Fruit fly (Drosophila melanogaster) whole organism, wandering third instar larva: ENCODE data around the gene Sarm.

Experiments
- Abd-B ChIP-seq: fragments of >200 bp; optimal IDR thresholded peaks from 2 replicates; lab custom pipeline; 2017; ENCODE audit warnings: missing biosample characterization, missing genetic modification characterization
- CG32264 ChIP-seq: fragments of 200-800 bp; sonication (Bioruptor generic); optimal IDR thresholded peaks from 2 replicates; lab custom pipeline; 2016; ENCODE audit warnings: missing biosample characterization, missing genetic modification characterization
- CG9705 ChIP-seq: fragments of 200-800 bp; sonication (Bioruptor generic); optimal IDR thresholded peaks from 2 replicates; lab custom pipeline; 2018; ENCODE audit warnings: missing biosample characterization, mild to moderate bottlenecking, missing genetic modification characterization
- CrebA ChIP-seq: fragments of 200-800 bp; sonication (Bioruptor generic); optimal IDR thresholded peaks from 2 replicates; lab custom pipeline; 2016; ENCODE audit warnings: missing biosample characterization, mild to moderate bottlenecking, missing genetic modification characterization, borderline replicate concordance
- Dfd ChIP-seq: fragments of >200 bp; optimal IDR thresholded peaks from 2 replicates; lab custom pipeline; 2017; ENCODE audit warnings: missing biosample characterization, missing genetic modification characterization
- Dif ChIP-seq: fragments of 200-275, 200-300 bp; sonication (Bioruptor generic); optimal IDR thresholded peaks from 2 replicates; lab custom pipeline; 2018; ENCODE audit warnings: missing biosample characterization, missing genetic modification characterization; ENCODE audit not compliant: partially characterized antibody
- GATAd ChIP-seq: sonication (Bioruptor generic); optimal IDR thresholded peaks from 2 replicates; lab custom pipeline; 2016; ENCODE audit warnings: missing biosample characterization, missing genetic modification characterization
- HLH106 ChIP-seq: fragments of 200-800 bp; optimal IDR thresholded peaks from 3 replicates; lab custom pipeline; 2019; ENCODE audit warnings: missing biosample characterization, mild to moderate bottlenecking, missing genetic modification characterization, moderate library complexity
- Hnf4 ChIP-seq: fragments of 200-800 bp; sonication (Bioruptor generic); optimal IDR thresholded peaks from 2 replicates; lab custom pipeline; 2016; ENCODE audit warnings: missing biosample characterization, mild to moderate bottlenecking, missing genetic modification characterization
- Hr78 ChIP-seq: fragments of >200 bp; optimal IDR thresholded peaks from 2 replicates; lab custom pipeline; 2017; ENCODE audit warnings: missing biosample characterization, missing genetic modification characterization
- Hr83 ChIP-seq: fragments of 200-300 bp; sonication (Bioruptor generic); optimal IDR thresholded peaks from 2 replicates; lab custom pipeline; 2016; ENCODE audit warnings: missing biosample characterization, mild to moderate bottlenecking, missing genetic modification characterization, moderate library complexity; ENCODE audit not compliant: poor library complexity, severe bottlenecking
- Jra ChIP-seq: sonication (Bioruptor generic); optimal IDR thresholded peaks from 2 replicates; lab custom pipeline; 2016; ENCODE audit warnings: missing biosample characterization, missing genetic modification characterization
- Mio ChIP-seq: sonication (Bioruptor generic); optimal IDR thresholded peaks from 2 replicates; lab custom pipeline; 2016; ENCODE audit warnings: missing biosample characterization, missing genetic modification characterization
- Myc ChIP-seq: fragments of >200 bp; optimal IDR thresholded peaks from 2 replicates; lab custom pipeline; 2017
- N ChIP-seq: fragments of >200 bp; optimal IDR thresholded peaks from 2 replicates; lab custom pipeline; 2018; ENCODE audit warnings: missing biosample characterization, missing external identifiers, missing genetic modification characterization
- OdsH ChIP-seq: fragments of 200-800 bp; sonication (Bioruptor generic); optimal IDR thresholded peaks from 2 replicates; lab custom pipeline; 2016; ENCODE audit warnings: missing biosample characterization, mild to moderate bottlenecking, missing genetic modification characterization
- Rel ChIP-seq, 2 experiments: fragments of 200-800 bp; sonication (Bioruptor generic) in 1 of 2; optimal IDR thresholded peaks; 2 replicates in 1 of 2; 3 replicates in 1 of 2; lab custom pipeline; 2016 to 2019; ENCODE audit warnings: mild to moderate bottlenecking in 2 of 2, missing biosample characterization in 2 of 2, missing genetic modification characterization in 2 of 2, moderate library complexity in 1 of 2
- Sp1 ChIP-seq: fragments of 200-800 bp; sonication (Bioruptor generic); optimal IDR thresholded peaks from 3 replicates; lab custom pipeline; 2019; ENCODE audit warnings: missing biosample characterization, mild to moderate bottlenecking, missing genetic modification characterization, moderate library complexity
- Vsx2 ChIP-seq: fragments of 200-300, 225-300 bp; sonication (Bioruptor generic); optimal IDR thresholded peaks from 2 replicates; lab custom pipeline; 2018; ENCODE audit warnings: missing biosample characterization, missing genetic modification characterization; ENCODE audit not compliant: partially characterized antibody
- br ChIP-seq: fragments of 200-800 bp; sonication (Bioruptor generic); optimal IDR thresholded peaks from 2 replicates; lab custom pipeline; 2016; ENCODE audit warnings: missing biosample characterization, missing genetic modification characterization
- brk ChIP-seq: fragments of 200-800 bp; sonication (Bioruptor generic); optimal IDR thresholded peaks from 2 replicates; lab custom pipeline; 2016; ENCODE audit warnings: missing biosample characterization, mild to moderate bottlenecking, missing genetic modification characterization
- dl ChIP-seq, 2 experiments: fragments of 175-275, 200-275 bp in 1 of 2; fragments of 200-275 bp in 1 of 2; sonication (Bioruptor generic); optimal IDR thresholded peaks; lab custom pipeline; 2018; ENCODE audit warnings: mild to moderate bottlenecking in 2 of 2, missing biosample characterization in 2 of 2, missing genetic modification characterization in 2 of 2, moderate library complexity in 2 of 2; ENCODE audit not compliant: partially characterized antibody in 2 of 2, insufficient read depth in 1 of 2
- dmrt93B ChIP-seq: fragments of 200-800 bp; sonication (Bioruptor generic); optimal IDR thresholded peaks from 2 replicates; lab custom pipeline; 2018; ENCODE audit warnings: missing biosample characterization, mild to moderate bottlenecking, missing genetic modification characterization
- dsf ChIP-seq: sonication (Bioruptor generic); optimal IDR thresholded peaks from 2 replicates; lab custom pipeline; 2016; ENCODE audit warnings: missing biosample characterization, missing genetic modification characterization, borderline replicate concordance
- ey ChIP-seq: fragments of 200-800 bp; sonication (Bioruptor generic); optimal IDR thresholded peaks from 2 replicates; lab custom pipeline; 2016; ENCODE audit warnings: missing biosample characterization, missing genetic modification characterization
- foxo ChIP-seq, 2 experiments: fragments of 200-800 bp; sonication (Bioruptor generic); optimal IDR thresholded peaks; 2 replicates in 1 of 2; 3 replicates in 1 of 2; lab custom pipeline; 2016 to 2017; ENCODE audit warnings: missing biosample characterization in 2 of 2, missing genetic modification characterization in 2 of 2
- fru ChIP-seq: fragments of 200-800 bp; sonication (Bioruptor generic); optimal IDR thresholded peaks from 3 replicates; lab custom pipeline; 2016; ENCODE audit warnings: missing biosample characterization, mild to moderate bottlenecking, missing genetic modification characterization
- h ChIP-seq: fragments of 200-800 bp; sonication (Bioruptor generic); optimal IDR thresholded peaks from 3 replicates; lab custom pipeline; 2016; ENCODE audit warnings: missing biosample characterization, mild to moderate bottlenecking, missing genetic modification characterization
- jim ChIP-seq: fragments of 175-275, 200-325 bp; sonication (Bioruptor generic); optimal IDR thresholded peaks from 2 replicates; lab custom pipeline; 2016; ENCODE audit warnings: missing biosample characterization, mild to moderate bottlenecking, missing genetic modification characterization
- lola ChIP-seq: fragments of >200 bp; optimal IDR thresholded peaks from 2 replicates; lab custom pipeline; 2017; ENCODE audit warnings: missing biosample characterization, missing genetic modification characterization
- pan ChIP-seq: fragments of >200 bp; optimal IDR thresholded peaks from 2 replicates; lab custom pipeline; 2017
- psq ChIP-seq: fragments of 200-800 bp; sonication (Bioruptor generic); optimal IDR thresholded peaks from 3 replicates; lab custom pipeline; 2017; ENCODE audit warnings: missing biosample characterization, mild to moderate bottlenecking, missing genetic modification characterization, moderate library complexity
- rgr ChIP-seq: fragments of 200-800 bp; sonication (Bioruptor generic); optimal IDR thresholded peaks from 3 replicates; lab custom pipeline; 2016; ENCODE audit warnings: missing biosample characterization, mild to moderate bottlenecking, missing genetic modification characterization
- sage ChIP-seq: fragments of 200-800 bp; sonication (Bioruptor generic); optimal IDR thresholded peaks from 2 replicates; lab custom pipeline; 2016; ENCODE audit warnings: missing biosample characterization, mild to moderate bottlenecking, missing genetic modification characterization
- sv ChIP-seq: fragments of 200-800 bp; sonication (Bioruptor generic); optimal IDR thresholded peaks from 3 replicates; lab custom pipeline; 2016; ENCODE audit warnings: missing biosample characterization, missing genetic modification characterization
- tai ChIP-seq: sonication (Bioruptor generic); optimal IDR thresholded peaks from 2 replicates; lab custom pipeline; 2016; ENCODE audit warnings: missing biosample characterization, missing genetic modification characterization
- usp ChIP-seq: fragments of >200 bp; optimal IDR thresholded peaks from 2 replicates; lab custom pipeline; 2017; ENCODE audit warnings: missing biosample characterization, missing genetic modification characterization
- woc ChIP-seq: sonication (Bioruptor generic); optimal IDR thresholded peaks from 2 replicates; lab custom pipeline; 2016; ENCODE audit warnings: missing biosample characterization, mild to moderate bottlenecking, missing genetic modification characterization

Gene Sarm

dm6 chr3L:8155324-8155723, 91.7 kb downstream of the Sarm start:
- TF ChIP-seq jim (GFP tag; lab: Kevin White, UChicago) (no peak), h (GFP tag; lab: Kevin White, UChicago) (no peak), CG32264 (GFP tag; lab: Kevin White, UChicago) (no peak), Hr78 (GFP tag; lab: Kevin White, UChicago) (no peak)

dm6 chr3L:8156199-8156598, 92.5 kb downstream of the Sarm start:
- no peak for TF ChIP-seq brk (GFP tag; lab: Kevin White, UChicago)
- TF ChIP-seq sage (GFP tag; lab: Kevin White, UChicago): no peak
- peak; percentile 43 for TF ChIP-seq OdsH (GFP tag; lab: Kevin White, UChicago)
- no peak for TF ChIP-seq N (GFP tag; lab: Kevin White, UChicago)
- TF ChIP-seq Abd-B (GFP tag; lab: Kevin White, UChicago): no peak
- peak; percentile 22 for TF ChIP-seq fru
- no peak for TF ChIP-seq dsf (GFP tag; lab: Kevin White, UChicago)
- peak; percentile 6 for TF ChIP-seq Hnf4 (GFP tag; lab: Kevin White, UChicago)
- TF ChIP-seq CG32264 (GFP tag; lab: Kevin White, UChicago): no peak
- TF ChIP-seq CG9705 (GFP tag; lab: Kevin White, UChicago): no peak
- TF ChIP-seq woc (GFP tag; lab: Kevin White, UChicago): no peak
- no peak for TF ChIP-seq CrebA (GFP tag; lab: Kevin White, UChicago)
- TF ChIP-seq Vsx2: no peak
- TF ChIP-seq rgr (GFP tag; lab: Kevin White, UChicago): peak; percentile 49
- peak; percentile 31 for TF ChIP-seq HLH106 (tag; lab: Kevin White, UChicago)
- TF ChIP-seq usp: no peak
- peak; percentile 48 for TF ChIP-seq ey (GFP tag; lab: Kevin White, UChicago)
- TF ChIP-seq psq (GFP tag; lab: Kevin White, UChicago): no peak
- TF ChIP-seq Sp1 (GFP tag; lab: Kevin White, UChicago): peak; percentile 43
- no peak for TF ChIP-seq Rel (GFP tag; optimal IDR thresholded peaks at IDR 0.05; lab: Kevin White, UChicago)
- no peak for TF ChIP-seq Rel (tag; optimal IDR thresholded peaks at IDR 0.05; lab: Kevin White, UChicago)
- TF ChIP-seq Hr83 (GFP tag; lab: Kevin White, UChicago): no peak
- no peak for TF ChIP-seq dmrt93B (GFP tag; lab: Kevin White, UChicago)
- peak; percentile 48 for TF ChIP-seq h (GFP tag; lab: Kevin White, UChicago)
- TF ChIP-seq Dfd (GFP tag; lab: Kevin White, UChicago): no peak
- no peak for TF ChIP-seq jim (GFP tag; lab: Kevin White, UChicago)
- TF ChIP-seq tai (GFP tag; lab: Kevin White, UChicago): no peak
- TF ChIP-seq GATAd (GFP tag; lab: Kevin White, UChicago): no peak
- TF ChIP-seq Mio (GFP tag; lab: Kevin White, UChicago): no peak
- TF ChIP-seq pan (lab: Kevin White, UChicago): no peak
- TF ChIP-seq foxo (GFP tag; optimal IDR thresholded peaks at IDR 0.05; lab: Kevin White, UChicago): peak in 1 of 2 experiments; percentile 49
- no peak for TF ChIP-seq Dif (GFP tag; lab: Kevin White, UChicago)
- no peak for TF ChIP-seq Hr78 (GFP tag; lab: Kevin White, UChicago)
- no peak for TF ChIP-seq dl (GFP tag; optimal IDR thresholded peaks at IDR 0.05; lab: Kevin White, UChicago; ENCODE audit: insufficient read depth in 1 of 2, partially characterized antibody in 2 of 2)
- no peak for TF ChIP-seq sv (GFP tag; lab: Kevin White, UChicago)
- no peak for TF ChIP-seq lola (GFP tag; lab: Kevin White, UChicago)
- no peak for TF ChIP-seq Myc (lab: Kevin White, UChicago)
- TF ChIP-seq Jra (GFP tag; lab: Kevin White, UChicago): no peak
- peak; percentile 53 for TF ChIP-seq br (GFP tag; lab: Kevin White, UChicago)

dm6 chr3L:8157079-8157478, 93.4 kb downstream of the Sarm start:
- peak; percentile 13 for TF ChIP-seq dmrt93B (GFP tag; lab: Kevin White, UChicago)
- no peak for TF ChIP-seq dsf (GFP tag; lab: Kevin White, UChicago)
- TF ChIP-seq CG32264 (GFP tag; lab: Kevin White, UChicago): peak; percentile 12
- no peak for TF ChIP-seq pan (lab: Kevin White, UChicago)
- peak; percentile 52 for TF ChIP-seq psq (GFP tag; lab: Kevin White, UChicago)
- no peak for TF ChIP-seq Hr78 (GFP tag; lab: Kevin White, UChicago)
- peak; percentile 71 for TF ChIP-seq rgr (GFP tag; lab: Kevin White, UChicago)
- no peak for TF ChIP-seq GATAd (GFP tag; lab: Kevin White, UChicago)
- TF ChIP-seq foxo (GFP tag; optimal IDR thresholded peaks at IDR 0.05; lab: Kevin White, UChicago): peak in 1 of 2 experiments; percentile 67
- no peak for TF ChIP-seq Abd-B (GFP tag; lab: Kevin White, UChicago)
- TF ChIP-seq usp: no peak
- TF ChIP-seq woc (GFP tag; lab: Kevin White, UChicago): peak; percentile 56
- peak; percentile 68 for TF ChIP-seq Sp1 (GFP tag; lab: Kevin White, UChicago)
- TF ChIP-seq CrebA (GFP tag; lab: Kevin White, UChicago): no peak
- peak; percentile 62 for TF ChIP-seq br (GFP tag; lab: Kevin White, UChicago)
- peak; percentile 41 for TF ChIP-seq tai (GFP tag; lab: Kevin White, UChicago)
- peak; percentile 72 for TF ChIP-seq ey (GFP tag; lab: Kevin White, UChicago)
- TF ChIP-seq lola (GFP tag; lab: Kevin White, UChicago): no peak
- TF ChIP-seq h (GFP tag; lab: Kevin White, UChicago): peak; percentile 79
- no peak for TF ChIP-seq Mio (GFP tag; lab: Kevin White, UChicago)
- TF ChIP-seq Vsx2: no peak
- peak; percentile 70 for TF ChIP-seq HLH106 (tag; lab: Kevin White, UChicago)
- peak; percentile 19 for TF ChIP-seq brk (GFP tag; lab: Kevin White, UChicago)
- peak; percentile 78 for TF ChIP-seq fru
- no peak for TF ChIP-seq dl (GFP tag; optimal IDR thresholded peaks at IDR 0.05; lab: Kevin White, UChicago; ENCODE audit: insufficient read depth in 1 of 2, partially characterized antibody in 2 of 2)
- peak; percentile 51 for TF ChIP-seq sage (GFP tag; lab: Kevin White, UChicago)
- TF ChIP-seq Jra (GFP tag; lab: Kevin White, UChicago): peak; percentile 5
- TF ChIP-seq jim (GFP tag; lab: Kevin White, UChicago): no peak
- no peak for TF ChIP-seq Hr83 (GFP tag; lab: Kevin White, UChicago)
- TF ChIP-seq Hnf4 (GFP tag; lab: Kevin White, UChicago): no peak
- no peak for TF ChIP-seq Myc (lab: Kevin White, UChicago)
- no peak for TF ChIP-seq CG9705 (GFP tag; lab: Kevin White, UChicago)
- no peak for TF ChIP-seq sv (GFP tag; lab: Kevin White, UChicago)
- TF ChIP-seq Dif (GFP tag; lab: Kevin White, UChicago): no peak
